Worm (Caenorhabditis elegans) whole organism, L1 larva: ENCODE measurements around the gene mcp-1.

Experiments
- alr-1 ChIP-seq: fragments of 200-800 bp; sonication (Bioruptor generic); optimal IDR thresholded peaks from 2 replicates; lab custom pipeline; 2018; ENCODE audit warnings: borderline replicate concordance, mild to moderate bottlenecking, missing genetic modification characterization, missing compliant biosample characterization
- ama-1 ChIP-seq: fragments of 150-350 bp; optimal IDR thresholded peaks from 2 replicates; lab custom pipeline; 2014
- ceh-82 ChIP-seq, 3 experiments: fragments of 150-350 bp in 1 of 3; sonication (generic microtip) in 2 of 3; optimal IDR thresholded peaks; 2 replicates each; lab custom pipeline; 2014 to 2017; ENCODE audit warnings: missing biosample characterization in 3 of 3, missing genetic modification characterization in 3 of 3
- ces-1 ChIP-seq: fragments of 150-350 bp; optimal IDR thresholded peaks from 2 replicates; lab custom pipeline; 2014; ENCODE audit warnings: missing biosample characterization, missing genetic modification reagents, missing genetic modification characterization
- irx-1 ChIP-seq: sonication (generic microtip); optimal IDR thresholded peaks from 2 replicates; lab custom pipeline; 2016; ENCODE audit warnings: missing genetic modification characterization, missing compliant biosample characterization
- lin-39 ChIP-seq: fragments of 150-350 bp; optimal IDR thresholded peaks from 2 replicates; lab custom pipeline; 2014; ENCODE audit warnings: missing biosample characterization, missing genetic modification reagents, missing genetic modification characterization
- lir-3 ChIP-seq: sonication (generic microtip); optimal IDR thresholded peaks from 2 replicates; lab custom pipeline; 2016; ENCODE audit warnings: mild to moderate bottlenecking, missing genetic modification characterization, moderate library complexity, missing compliant biosample characterization; ENCODE audit not compliant: poor library complexity
- mab-9 ChIP-seq: fragments of 200-800 bp; sonication (Bioruptor generic); IDR thresholded peaks from 2 replicates; pipeline ENCODE4 v1.3.6; 2022; ENCODE audit warnings: missing genetic modification reagents, missing genetic modification characterization, missing compliant biosample characterization

DNA sequence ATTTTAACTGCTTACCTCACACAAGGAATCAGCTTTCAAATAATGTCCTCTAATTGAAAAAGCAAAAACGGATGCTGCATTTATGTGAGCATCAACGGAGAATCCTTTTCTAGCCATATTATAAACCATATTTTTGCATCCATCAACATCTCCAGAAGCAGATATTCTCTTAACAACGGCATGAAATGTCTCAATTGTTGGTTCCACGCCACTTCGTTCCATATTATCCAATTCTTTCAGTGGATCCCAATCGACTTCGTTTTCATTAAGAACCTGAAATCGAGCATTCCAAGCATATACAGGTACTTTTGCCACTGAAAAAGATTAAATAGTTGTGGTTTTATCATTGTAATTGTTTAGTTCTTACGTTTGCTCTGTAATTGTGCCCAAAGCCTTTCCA is 44.7 kb upstream of the mcp-1 start:
- TF ChIP-seq mab-9 (GFP tag; lab: Robert Waterston, UW) (no peak), lir-3 (tag; lab: Kevin White, UChicago) (no peak), irx-1 (tag; lab: Kevin White, UChicago) (no peak), ama-1 (lab: Kevin White, UChicago) (no peak), alr-1 (tag; lab: Kevin White, UChicago) (no peak), lin-39 (tag; lab: Kevin White, UChicago) (no peak), ces-1 (no peak), ceh-82 (tag; optimal IDR thresholded peaks at IDR 0.05; lab: Kevin White, UChicago) (no peak)
